Worm (Caenorhabditis elegans) whole organism, young adult: ENCODE results near the gene nspb-11.

Source experiments
- F10E7.11 ChIP-seq: sonication (generic microtip); optimal IDR thresholded peaks from 2 replicates; lab custom pipeline; 2017; ENCODE audit warnings: mild to moderate bottlenecking, missing genetic modification characterization, moderate library complexity, missing compliant biosample characterization
- F22D6.2 ChIP-seq: sonication (generic microtip); optimal IDR thresholded peaks from 2 replicates; lab custom pipeline; 2016; ENCODE audit warnings: mild to moderate bottlenecking, missing genetic modification characterization, missing compliant biosample characterization
- F23B12.7 ChIP-seq: sonication (generic microtip); optimal IDR thresholded peaks from 2 replicates; lab custom pipeline; 2017; ENCODE audit warnings: missing genetic modification characterization, mild to moderate bottlenecking, missing compliant biosample characterization, antibody characterized with exemption, moderate library complexity; ENCODE audit not compliant: insufficient read depth
- F37B4.10 ChIP-seq: fragments of 200-800 bp; sonication (Bioruptor generic); IDR thresholded peaks from 2 replicates; pipeline ENCODE4 v1.3.6; 2022; ENCODE audit warnings: missing genetic modification characterization, missing compliant biosample characterization
- F52B5.7 ChIP-seq: sonication (generic microtip); optimal IDR thresholded peaks from 2 replicates; lab custom pipeline; 2016; ENCODE audit warnings: mild to moderate bottlenecking, missing genetic modification characterization, missing compliant biosample characterization
- K11D2.4 ChIP-seq: fragments of 200-800 bp; sonication (Bioruptor generic); IDR thresholded peaks from 2 replicates; pipeline ENCODE4 v1.3.6; 2022; ENCODE audit warnings: missing genetic modification reagents, missing genetic modification characterization, missing compliant biosample characterization
- T26A5.8 ChIP-seq: sonication (generic microtip); optimal IDR thresholded peaks from 2 replicates; lab custom pipeline; 2016; ENCODE audit warnings: missing genetic modification characterization, missing compliant biosample characterization
- Y53F4B.3 ChIP-seq: fragments of 200-800 bp; sonication (Bioruptor generic); IDR thresholded peaks from 2 replicates; pipeline ENCODE4 v1.3.6; 2022; ENCODE audit warnings: missing genetic modification reagents, missing genetic modification characterization, missing compliant biosample characterization
- Y67H2A.10 ChIP-seq: fragments of 200-800 bp; sonication (Bioruptor generic); conservative IDR thresholded peaks from 2 replicates; pipeline ENCODE4 v1.3.6; 2022; ENCODE audit warnings: missing genetic modification reagents, missing genetic modification characterization, missing compliant biosample characterization
- aptf-3 ChIP-seq: fragments of 200-800 bp; sonication (Bioruptor generic); IDR thresholded peaks from 2 replicates; pipeline ENCODE4 v1.3.6; 2022; ENCODE audit warnings: missing genetic modification characterization, missing compliant biosample characterization
- athp-1 ChIP-seq: sonication (generic microtip); optimal IDR thresholded peaks from 2 replicates; lab custom pipeline; 2017; ENCODE audit warnings: mild to moderate bottlenecking, missing genetic modification characterization, missing compliant biosample characterization
- attf-6 ChIP-seq: fragments of 200-800 bp; sonication (Bioruptor generic); IDR thresholded peaks from 2 replicates; pipeline ENCODE4 v1.3.6; 2022; ENCODE audit warnings: missing genetic modification reagents, missing genetic modification characterization, missing compliant biosample characterization
- ceh-100 ChIP-seq: fragments of 200-800 bp; sonication (Bioruptor generic); IDR thresholded peaks from 2 replicates; pipeline ENCODE4 v1.3.6; 2022; ENCODE audit warnings: missing genetic modification reagents, missing genetic modification characterization, missing compliant biosample characterization
- ceh-58 ChIP-seq: fragments of 200-800 bp; sonication (Bioruptor generic); IDR thresholded peaks from 2 replicates; pipeline ENCODE4 v1.3.6; 2022; ENCODE audit warnings: missing genetic modification characterization, missing compliant biosample characterization
- ceh-79 ChIP-seq: sonication (generic microtip); optimal IDR thresholded peaks from 2 replicates; lab custom pipeline; 2017; ENCODE audit warnings: mild to moderate bottlenecking, missing genetic modification characterization, missing compliant biosample characterization
- chd-7 ChIP-seq: sonication (generic microtip); optimal IDR thresholded peaks from 2 replicates; lab custom pipeline; 2016; ENCODE audit warnings: mild to moderate bottlenecking, missing genetic modification characterization, moderate library complexity, missing compliant biosample characterization
- die-1 ChIP-seq: sonication (generic microtip); optimal IDR thresholded peaks from 2 replicates; lab custom pipeline; 2016; ENCODE audit warnings: missing genotype, mild to moderate bottlenecking, missing genetic modification characterization, missing compliant biosample characterization
- dox-1 ChIP-seq: fragments of 200-800 bp; sonication (Bioruptor generic); IDR thresholded peaks from 2 replicates; pipeline ENCODE4 v1.3.6; 2022; ENCODE audit warnings: missing genetic modification reagents, missing genetic modification characterization, missing compliant biosample characterization
- ekl-4 ChIP-seq: fragments of 200-800 bp; sonication (Bioruptor generic); IDR thresholded peaks from 2 replicates; pipeline ENCODE4 v1.3.6; 2022; ENCODE audit warnings: missing genetic modification reagents, missing genetic modification characterization, missing compliant biosample characterization
- gei-17 ChIP-seq: fragments of 200-800 bp; sonication (Bioruptor generic); optimal IDR thresholded peaks from 2 replicates; lab custom pipeline; 2018; ENCODE audit warnings: mild to moderate bottlenecking, missing genetic modification characterization, missing compliant biosample characterization
- hrde-1 ChIP-seq: sonication (generic microtip); optimal IDR thresholded peaks from 2 replicates; lab custom pipeline; 2016; ENCODE audit warnings: missing genetic modification characterization, mild to moderate bottlenecking, missing compliant biosample characterization, moderate library complexity, missing genotype, missing genetic modification reagents, borderline replicate concordance
- let-526 ChIP-seq: fragments of 200-800 bp; sonication (Bioruptor generic); IDR thresholded peaks from 2 replicates; pipeline ENCODE4 v1.3.6; 2022; ENCODE audit warnings: missing genetic modification reagents, missing genetic modification characterization, missing compliant biosample characterization
- lsl-1 ChIP-seq: fragments of 200-800 bp; sonication (Bioruptor generic); optimal IDR thresholded peaks from 2 replicates; lab custom pipeline; 2018; ENCODE audit warnings: mild to moderate bottlenecking, missing genetic modification characterization, moderate library complexity, missing compliant biosample characterization
- madf-10 ChIP-seq: sonication (generic microtip); optimal IDR thresholded peaks from 2 replicates; lab custom pipeline; 2016; ENCODE audit warnings: mild to moderate bottlenecking, missing genetic modification characterization, missing compliant biosample characterization
- mcd-1 ChIP-seq: fragments of 200-800 bp; sonication (Bioruptor generic); IDR thresholded peaks from 2 replicates; pipeline ENCODE4 v1.3.6; 2022; ENCODE audit warnings: missing genetic modification reagents, missing genetic modification characterization, missing compliant biosample characterization
- nfya-2 ChIP-seq: fragments of 200-800 bp; sonication (Bioruptor generic); IDR thresholded peaks from 2 replicates; pipeline ENCODE4 v1.3.6; 2022; ENCODE audit warnings: missing genetic modification reagents, missing genetic modification characterization, missing compliant biosample characterization
- nhr-90 ChIP-seq: sonication (generic microtip); optimal IDR thresholded peaks from 2 replicates; lab custom pipeline; 2016; ENCODE audit warnings: missing genotype, mild to moderate bottlenecking, missing genetic modification characterization, missing compliant biosample characterization
- pbrm-1 ChIP-seq: fragments of 200-800 bp; sonication (Bioruptor generic); IDR thresholded peaks from 2 replicates; pipeline ENCODE4 v1.3.6; 2022; ENCODE audit warnings: missing genetic modification reagents, missing genetic modification characterization, missing compliant biosample characterization
- pha-4 ChIP-seq: fragments of 150-350 bp; sonication (generic microtip); optimal IDR thresholded peaks from 2 replicates; lab custom pipeline; 2014; ENCODE audit warnings: missing biosample characterization, missing genetic modification reagents, missing genetic modification characterization
- rpc-1 ChIP-seq, 2 experiments: fragments of 150-350 bp in 1 of 2; sonication (generic microtip) in 1 of 2; optimal IDR thresholded peaks; 2 replicates each; lab custom pipeline; 2014 to 2018; ENCODE audit warnings: missing biosample characterization in 1 of 2, missing genetic modification characterization in 1 of 2, missing genetic modification reagents in 1 of 2, missing genotype in 1 of 2
- sea-2 ChIP-seq: fragments of 200-800 bp; sonication (Bioruptor generic); IDR thresholded peaks from 2 replicates; pipeline ENCODE4 v1.3.6; 2022; ENCODE audit warnings: missing genetic modification characterization, missing compliant biosample characterization
- snpc-1.1 ChIP-seq: sonication (generic microtip); optimal IDR thresholded peaks from 2 replicates; lab custom pipeline; 2017; ENCODE audit warnings: missing genetic modification characterization, mild to moderate bottlenecking, missing compliant biosample characterization, antibody characterized with exemption, moderate library complexity, missing genotype, missing genetic modification reagents; ENCODE audit not compliant: insufficient read depth
- snpc-4 ChIP-seq, 5 experiments: fragments of 150-350 bp in 1 of 5; sonication (generic microtip) in 4 of 5; optimal IDR thresholded peaks; 2 replicates each; lab custom pipeline; 2014 to 2018; ENCODE audit warnings: missing genetic modification characterization in 5 of 5, missing biosample characterization in 3 of 5, antibody characterized with exemption in 2 of 5, mild to moderate bottlenecking in 2 of 5, missing compliant biosample characterization in 2 of 5, missing genotype in 2 of 5, moderate library complexity in 2 of 5, missing genetic modification reagents in 1 of 5
- tlf-1 ChIP-seq: fragments of 200-800 bp; sonication (Bioruptor generic); optimal IDR thresholded peaks from 2 replicates; lab custom pipeline; 2018; ENCODE audit warnings: mild to moderate bottlenecking, missing genetic modification characterization, missing compliant biosample characterization
- unc-130 ChIP-seq: sonication (generic microtip); optimal IDR thresholded peaks from 2 replicates; lab custom pipeline; 2016; ENCODE audit warnings: missing genetic modification reagents, missing genetic modification characterization, missing compliant biosample characterization
- xnd-1 ChIP-seq: sonication (generic microtip); optimal IDR thresholded peaks from 2 replicates; lab custom pipeline; 2016; ENCODE audit warnings: missing genotype, missing genetic modification reagents, missing genetic modification characterization, missing compliant biosample characterization
- ztf-22 ChIP-seq: fragments of 200-800 bp; sonication (Bioruptor generic); optimal IDR thresholded peaks from 2 replicates; lab custom pipeline; 2018; ENCODE audit warnings: mild to moderate bottlenecking, missing genetic modification characterization, moderate library complexity, missing compliant biosample characterization
- ztf-6 ChIP-seq: fragments of 200-800 bp; sonication (Bioruptor generic); IDR thresholded peaks from 2 replicates; pipeline ENCODE4 v1.3.6; 2022; ENCODE audit warnings: missing genetic modification reagents, missing genetic modification characterization, missing compliant biosample characterization

Gene nspb-11

DNA sequence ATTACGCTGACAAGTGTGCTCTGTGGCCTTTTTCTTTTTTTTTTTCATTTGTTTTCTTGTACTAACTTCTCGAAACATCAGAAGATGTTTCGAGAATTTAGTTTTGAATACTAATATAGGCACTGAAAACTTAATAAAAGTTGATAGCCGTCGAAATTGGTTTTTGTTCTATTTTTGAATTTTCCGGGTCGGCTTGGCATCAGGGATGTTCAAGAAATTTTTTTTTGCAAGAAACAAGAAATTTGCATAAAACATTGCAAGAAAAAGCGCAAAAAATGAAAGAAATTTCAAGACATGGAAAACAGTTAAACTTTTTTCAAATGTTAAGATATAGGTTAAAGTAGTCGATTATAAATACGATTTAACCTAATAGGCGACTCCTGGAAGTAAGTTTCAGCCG is 16.1 kb downstream of the nspb-11 start (continued):
- TF ChIP-seq Y67H2A.10 (no peak), dox-1 (GFP tag; lab: Robert Waterston, UW) (no peak), ceh-79 (tag; lab: Kevin White, UChicago) (no peak), F37B4.10 (GFP tag; lab: Robert Waterston, UW) (no peak), ceh-58 (GFP tag; lab: Robert Waterston, UW) (no peak), snpc-4 (GFP tag; optimal IDR thresholded peaks at IDR 0.05; lab: Kevin White, UChicago) (peak; percentile 6), snpc-4 (tag; optimal IDR thresholded peaks at IDR 0.05; lab: Kevin White, UChicago) (peak in 1 of 4 experiments; percentile 3), F52B5.7 (tag; lab: Kevin White, UChicago) (no peak), athp-1 (tag; lab: Kevin White, UChicago) (peak; percentile 53), let-526 (GFP tag; lab: Robert Waterston, UW) (no peak), T26A5.8 (tag; lab: Kevin White, UChicago) (peak; percentile 33), ztf-22 (GFP tag; lab: Kevin White, UChicago) (no peak), tlf-1 (GFP tag; lab: Kevin White, UChicago) (no peak), rpc-1 (optimal IDR thresholded peaks at IDR 0.05; lab: Kevin White, UChicago) (no peak), rpc-1 (tag; optimal IDR thresholded peaks at IDR 0.05; lab: Kevin White, UChicago) (no peak), attf-6 (GFP tag; lab: Robert Waterston, UW) (0 out of 2 replicates have a peak, but pooled peaks have one; percentile 63), hrde-1 (tag; lab: Kevin White, UChicago) (peak; percentile 91), Y53F4B.3 (GFP tag; lab: Robert Waterston, UW) (no peak), aptf-3 (GFP tag; lab: Robert Waterston, UW) (no peak), nhr-90 (tag; lab: Kevin White, UChicago) (no peak), ceh-100 (GFP tag; lab: Robert Waterston, UW) (0 out of 2 replicates have a peak, but pooled peaks have one; percentile 14), K11D2.4 (GFP tag; lab: Robert Waterston, UW) (no peak), ztf-6 (GFP tag; lab: Robert Waterston, UW) (no peak), unc-130 (peak; percentile 32), snpc-1.1 (tag; lab: Kevin White, UChicago) (peak; percentile 47), die-1 (peak; percentile 6), F23B12.7 (no peak), ekl-4 (GFP tag; lab: Robert Waterston, UW) (peak; percentile 68), F10E7.11 (tag; lab: Kevin White, UChicago) (no peak), madf-10 (tag; lab: Kevin White, UChicago) (no peak), pbrm-1 (GFP tag; lab: Robert Waterston, UW) (peak; percentile 36; the same call in 1 of the 2 replicates), xnd-1 (tag; lab: Kevin White, UChicago) (peak; percentile 46), lsl-1 (GFP tag; lab: Kevin White, UChicago) (peak; percentile 6), chd-7 (tag; lab: Kevin White, UChicago) (peak; percentile 6), sea-2 (GFP tag; lab: Robert Waterston, UW) (no peak), gei-17 (GFP tag; lab: Kevin White, UChicago) (no peak)

ce11 chrII:12925551-12925950 is 18.4 kb downstream of the nspb-11 start, which contains the start of gene F58G1.8:
Gene F58G1.8 (minus strand): TSS chrII:12925651.
- TF ChIP-seq pha-4 (tag; lab: Kevin White, UChicago) (no peak), F22D6.2 (tag; lab: Kevin White, UChicago) (no peak), nfya-2 (GFP tag; lab: Robert Waterston, UW) (no peak), mcd-1 (no peak), xnd-1 (tag; lab: Kevin White, UChicago) (no peak), snpc-4 (GFP tag; optimal IDR thresholded peaks at IDR 0.05; lab: Kevin White, UChicago) (no peak), snpc-4 (tag; optimal IDR thresholded peaks at IDR 0.05; lab: Kevin White, UChicago) (no peak), F37B4.10 (GFP tag; lab: Robert Waterston, UW) (no peak)
